Worm (Caenorhabditis elegans) whole organism, L4/young adult: ENCODE data around the gene Y105C5A.1270.

Source experiments
- W03F9.2 ChIP-seq: fragments of 150-350 bp; optimal IDR thresholded peaks from 2 replicates; lab custom pipeline; 2014; ENCODE audit warnings: missing biosample characterization, missing genetic modification characterization
- him-1 ChIP-seq: sonication (generic microtip); optimal IDR thresholded peaks from 2 replicates; lab custom pipeline; 2016; ENCODE audit warnings: missing genotype, missing genetic modification reagents, missing genetic modification characterization, missing compliant biosample characterization

- TF ChIP-seq him-1 (tag; lab: Kevin White, UChicago) (no peak), W03F9.2 (no peak)
Observed at ce11 chrIV:15819759-15820158, 26.7 kb downstream of the Y105C5A.1270 start, which contains the start of gene daf-38.
